Fruit fly (Drosophila melanogaster): ENCODE results near the gene CG17834.

Gene CG17834

dm6 chr2L:8528951-8529430 lies at the start of gene CG17834:
Gene CG17834 (plus strand): TSS chr2L:8529141.
- TF ChIP-seq psq (optimal IDR thresholded peaks at IDR 0.05) (no peak), EcR (GFP tag; optimal IDR thresholded peaks at IDR 0.05) (no peak), usp (GFP tag; optimal IDR thresholded peaks at IDR 0.05) (no peak), pan (optimal IDR thresholded peaks at IDR 0.05) (no peak), Dll (optimal IDR thresholded peaks at IDR 0.05) (no peak), CG8478 (optimal IDR thresholded peaks at IDR 0.05) (no peak)

dm6 chr2L:8480825-8481224 lies 48.1 kb upstream of the CG17834 start:
- TF ChIP-seq usp (GFP tag; optimal IDR thresholded peaks at IDR 0.05) (no peak), Dll (optimal IDR thresholded peaks at IDR 0.05) (no peak), psq (optimal IDR thresholded peaks at IDR 0.05) (no peak), CG8478 (optimal IDR thresholded peaks at IDR 0.05) (no peak), pan (optimal IDR thresholded peaks at IDR 0.05) (no peak), EcR (GFP tag; optimal IDR thresholded peaks at IDR 0.05) (no peak)

- TF ChIP-seq EcR (GFP tag; optimal IDR thresholded peaks at IDR 0.05) (no peak), Dll (optimal IDR thresholded peaks at IDR 0.05) (no peak), CG8478 (optimal IDR thresholded peaks at IDR 0.05) (no peak), pan (optimal IDR thresholded peaks at IDR 0.05) (no peak), usp (GFP tag; optimal IDR thresholded peaks at IDR 0.05) (no peak), psq (optimal IDR thresholded peaks at IDR 0.05) (no peak)
Measured at dm6 chr2L:8481623-8482424, 47.1 kb upstream of the CG17834 start, which contains the start of gene CG43796. Gene CG43796 (plus strand): TSS chr2L:8482374.

DNA sequence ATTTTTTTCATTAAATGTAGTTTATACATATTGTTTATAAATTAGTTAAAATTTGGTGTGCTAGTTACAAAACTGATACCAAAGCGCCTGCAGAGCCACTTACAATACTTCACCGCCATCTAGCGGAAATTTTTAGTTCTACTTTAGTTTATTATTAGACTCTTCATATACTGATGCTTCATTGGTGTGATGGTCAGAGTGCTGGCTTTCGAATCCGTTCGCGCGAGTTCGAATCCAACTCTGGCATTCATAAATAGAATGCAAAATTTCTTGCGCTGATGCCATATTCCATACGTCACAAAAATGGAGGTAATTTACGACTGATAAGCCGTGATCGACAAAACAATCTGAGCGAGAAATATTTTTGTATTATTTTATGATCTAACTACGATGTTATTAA lies 43.4 kb upstream of the CG17834 start:
- TF ChIP-seq Dll (optimal IDR thresholded peaks at IDR 0.05) = no peak

- TF ChIP-seq pan (optimal IDR thresholded peaks at IDR 0.05) = no peak
- TF ChIP-seq usp (GFP tag; optimal IDR thresholded peaks at IDR 0.05) = no peak
- TF ChIP-seq CG8478 (optimal IDR thresholded peaks at IDR 0.05) = no peak
- TF ChIP-seq Dll (optimal IDR thresholded peaks at IDR 0.05) = no peak
- no peak for TF ChIP-seq psq (optimal IDR thresholded peaks at IDR 0.05)
- TF ChIP-seq EcR (GFP tag; optimal IDR thresholded peaks at IDR 0.05) = no peak
Measured at dm6 chr2L:8488735-8489134, 40.2 kb upstream of the CG17834 start, which contains the start of gene CG13088. Gene CG13088 (plus strand): TSS chr2L:8488981.

- TF ChIP-seq EcR (GFP tag; optimal IDR thresholded peaks at IDR 0.05) = no peak
- TF ChIP-seq CG8478 (optimal IDR thresholded peaks at IDR 0.05) = no peak
- no peak for TF ChIP-seq usp (GFP tag; optimal IDR thresholded peaks at IDR 0.05)
- no peak for TF ChIP-seq pan (optimal IDR thresholded peaks at IDR 0.05)
- TF ChIP-seq Dll (optimal IDR thresholded peaks at IDR 0.05) = no peak
- TF ChIP-seq psq (optimal IDR thresholded peaks at IDR 0.05) = no peak
Measured at dm6 chr2L:8490439-8490838, 38.5 kb upstream of the CG17834 start, which contains the start of gene CG43400. Gene CG43400 (plus strand): TSS chr2L:8490739.

dm6 chr2L:8496269-8496668 lies 32.7 kb upstream of the CG17834 start, which contains the start of gene Bace:
Gene Bace (minus strand): TSS chr2L:8496307.
- TF ChIP-seq usp (GFP tag; optimal IDR thresholded peaks at IDR 0.05) (no peak), CG8478 (optimal IDR thresholded peaks at IDR 0.05) (no peak), Dll (optimal IDR thresholded peaks at IDR 0.05) (no peak), pan (optimal IDR thresholded peaks at IDR 0.05) (no peak), psq (optimal IDR thresholded peaks at IDR 0.05) (no peak), EcR (GFP tag; optimal IDR thresholded peaks at IDR 0.05) (no peak)

DNA sequence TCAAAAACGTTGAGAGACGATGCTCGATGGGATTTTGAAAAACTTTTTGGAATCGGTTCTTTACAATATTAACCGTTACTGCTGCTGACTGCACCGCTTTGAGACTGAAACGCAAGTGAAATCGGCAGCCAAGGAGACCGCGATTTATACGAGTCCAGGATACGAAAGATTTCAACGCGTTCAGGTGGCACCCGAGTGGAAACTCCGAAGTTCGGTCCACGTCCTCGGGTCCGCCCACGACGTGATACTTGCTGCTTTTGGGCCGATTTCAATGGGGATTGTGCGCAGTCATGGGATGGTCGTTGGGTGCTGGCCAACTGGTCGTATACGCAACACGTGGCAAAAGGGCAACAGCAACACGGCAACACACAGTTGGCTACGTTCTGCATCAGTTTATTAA lies 22.2 kb upstream of the CG17834 start, which contains the start of gene Dh31:
Gene Dh31, minus strand, starts transcription at position 117 of the 400 bp plus-strand sequence.
- no peak for TF ChIP-seq psq (optimal IDR thresholded peaks at IDR 0.05)
- TF ChIP-seq usp (GFP tag; optimal IDR thresholded peaks at IDR 0.05) = no peak
- TF ChIP-seq pan (optimal IDR thresholded peaks at IDR 0.05) = no peak
- no peak for TF ChIP-seq CG8478 (optimal IDR thresholded peaks at IDR 0.05)
- no peak for TF ChIP-seq Dll (optimal IDR thresholded peaks at IDR 0.05)
- no peak for TF ChIP-seq EcR (GFP tag; optimal IDR thresholded peaks at IDR 0.05)

dm6 chr2L:8511723-8512122 lies 17.2 kb upstream of the CG17834 start, which contains the start of gene CG13096:
Gene CG13096 (minus strand): TSS chr2L:8511866.
- TF ChIP-seq pan (optimal IDR thresholded peaks at IDR 0.05) (no peak), psq (optimal IDR thresholded peaks at IDR 0.05) (no peak), Dll (optimal IDR thresholded peaks at IDR 0.05) (no peak), CG8478 (optimal IDR thresholded peaks at IDR 0.05) (no peak), usp (GFP tag; optimal IDR thresholded peaks at IDR 0.05) (no peak), EcR (GFP tag; optimal IDR thresholded peaks at IDR 0.05) (no peak)

DNA sequence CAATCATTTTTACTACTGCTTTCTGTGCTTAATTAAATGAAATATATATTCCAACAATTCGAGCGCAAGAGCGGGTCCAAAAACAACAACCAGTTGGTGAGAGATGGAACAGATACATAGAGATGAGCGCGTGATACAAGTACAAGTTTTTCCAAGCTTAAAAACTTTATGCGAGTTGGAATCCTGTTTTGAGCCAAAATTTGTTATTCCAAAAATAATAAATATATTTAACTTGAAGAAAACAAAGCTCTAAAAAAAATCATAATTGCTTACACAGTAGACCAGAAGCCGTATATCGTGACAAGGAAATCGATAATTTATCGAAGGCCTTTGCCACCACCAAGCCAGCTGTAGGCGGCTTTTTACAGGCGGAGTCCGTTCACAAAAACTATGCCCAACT lies 14.2 kb upstream of the CG17834 start, which contains the start of the genes CG13097 and PIG-U:
Gene CG13097, minus strand, starts transcription at position 121 of the 400 bp plus-strand sequence.
Gene PIG-U, plus strand, starts transcription at position 349 of the 400 bp plus-strand sequence.
- no peak for TF ChIP-seq usp (GFP tag; optimal IDR thresholded peaks at IDR 0.05)
- TF ChIP-seq pan (optimal IDR thresholded peaks at IDR 0.05) = no peak
- no peak for TF ChIP-seq CG8478 (optimal IDR thresholded peaks at IDR 0.05)
- no peak for TF ChIP-seq Dll (optimal IDR thresholded peaks at IDR 0.05)
- no peak for TF ChIP-seq EcR (GFP tag; optimal IDR thresholded peaks at IDR 0.05)
- no peak for TF ChIP-seq psq (optimal IDR thresholded peaks at IDR 0.05)

DNA sequence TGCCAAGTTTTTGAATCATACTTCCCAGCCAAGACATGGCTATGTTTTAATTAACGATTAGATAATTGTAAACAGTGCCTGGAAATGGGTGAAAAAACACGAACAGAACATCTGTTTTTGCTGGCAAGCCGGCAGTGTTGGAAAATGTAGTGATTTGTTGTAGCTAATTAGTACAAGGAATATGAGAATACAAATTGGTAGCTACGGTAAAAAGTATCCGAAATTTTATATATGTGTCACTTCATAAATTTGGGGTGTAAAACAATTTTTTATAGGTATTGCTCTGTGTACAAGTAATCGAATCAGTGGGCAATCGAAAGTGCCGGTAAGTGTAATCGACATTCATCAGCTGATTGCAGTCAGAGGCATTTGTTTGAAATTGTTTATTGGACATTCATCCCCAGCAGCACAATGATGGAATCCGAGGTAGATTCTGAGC lies 11.7 kb upstream of the CG17834 start, which contains the start of the genes mRpL51 and Uba4:
Gene mRpL51, minus strand, starts transcription at position 125 of the 439 bp plus-strand sequence.
Gene Uba4, plus strand, starts transcription at position 156 of the 439 bp plus-strand sequence.
- no peak for TF ChIP-seq usp (GFP tag; optimal IDR thresholded peaks at IDR 0.05)
- no peak for TF ChIP-seq CG8478 (optimal IDR thresholded peaks at IDR 0.05)
- no peak for TF ChIP-seq Dll (optimal IDR thresholded peaks at IDR 0.05)
- TF ChIP-seq EcR (GFP tag; optimal IDR thresholded peaks at IDR 0.05) = no peak
- TF ChIP-seq pan (optimal IDR thresholded peaks at IDR 0.05) = no peak
- TF ChIP-seq psq (optimal IDR thresholded peaks at IDR 0.05) = no peak

DNA sequence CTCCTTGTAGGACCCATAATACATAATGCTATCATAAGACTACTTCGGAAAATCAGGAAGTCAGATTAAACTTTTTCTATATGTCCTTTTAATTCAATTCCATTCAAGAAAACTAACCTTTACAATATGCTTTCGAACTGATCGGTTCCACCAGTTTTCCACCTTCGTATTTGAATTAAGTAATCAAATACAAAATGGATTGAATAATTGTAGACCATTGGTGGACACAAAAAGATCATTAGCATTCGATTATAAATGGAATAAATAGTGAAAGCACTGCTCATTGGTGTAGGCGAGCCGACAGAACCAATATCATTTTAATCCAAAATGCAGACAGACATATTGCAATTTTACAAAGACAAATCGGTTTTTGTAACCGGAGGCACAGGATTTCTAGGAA lies 9.6 kb upstream of the CG17834 start, which contains the start of gene Sgp:
Gene Sgp, plus strand, starts transcription at position 301 of the 400 bp plus-strand sequence.
- TF ChIP-seq psq (optimal IDR thresholded peaks at IDR 0.05) (no peak), CG8478 (optimal IDR thresholded peaks at IDR 0.05) (no peak), pan (optimal IDR thresholded peaks at IDR 0.05) (no peak), EcR (GFP tag; optimal IDR thresholded peaks at IDR 0.05) (no peak), usp (GFP tag; optimal IDR thresholded peaks at IDR 0.05) (no peak), Dll (optimal IDR thresholded peaks at IDR 0.05) (no peak)

Data from whole organism.